Fruit fly (Drosophila melanogaster) Kc167 (cell line): ENCODE measurements around the gene CG31055.

Experiments used
- Myc ChIP-seq: fragments of >200 bp; optimal IDR thresholded peaks from 2 replicates; lab custom pipeline; 2017; ENCODE audit warnings: missing external identifiers
- Sin3A ChIP-seq: fragments of >200 bp; optimal IDR thresholded peaks from 2 replicates; lab custom pipeline; 2018; ENCODE audit warnings: missing external identifiers
- h ChIP-seq: fragments of >200 bp; optimal IDR thresholded peaks from 3 replicates; lab custom pipeline; 2018; ENCODE audit warnings: missing external identifiers
- insv ChIP-seq: fragments of >200 bp; optimal IDR thresholded peaks from 3 replicates; lab custom pipeline; 2018; ENCODE audit warnings: missing external identifiers
- psq ChIP-seq: fragments of >200 bp; optimal IDR thresholded peaks from 2 replicates; lab custom pipeline; 2017; ENCODE audit warnings: missing external identifiers
- ttk ChIP-seq: sonication (Bioruptor generic); optimal IDR thresholded peaks from 2 replicates; lab custom pipeline; 2017; ENCODE audit warnings: missing external identifiers

- TF ChIP-seq insv (lab: Kevin White, UChicago) (no peak), psq (lab: Kevin White, UChicago) (no peak), ttk (lab: Kevin White, UChicago) (no peak), Sin3A (lab: Kevin White, UChicago) (no peak), h (lab: Kevin White, UChicago) (no peak), Myc (no peak)
Measured at dm6 chr3R:27737038-27737437, 49.1 kb upstream of the CG31055 start.
